Worm (Caenorhabditis elegans): ENCODE measurements around the gene T06D4.6.

DNA sequence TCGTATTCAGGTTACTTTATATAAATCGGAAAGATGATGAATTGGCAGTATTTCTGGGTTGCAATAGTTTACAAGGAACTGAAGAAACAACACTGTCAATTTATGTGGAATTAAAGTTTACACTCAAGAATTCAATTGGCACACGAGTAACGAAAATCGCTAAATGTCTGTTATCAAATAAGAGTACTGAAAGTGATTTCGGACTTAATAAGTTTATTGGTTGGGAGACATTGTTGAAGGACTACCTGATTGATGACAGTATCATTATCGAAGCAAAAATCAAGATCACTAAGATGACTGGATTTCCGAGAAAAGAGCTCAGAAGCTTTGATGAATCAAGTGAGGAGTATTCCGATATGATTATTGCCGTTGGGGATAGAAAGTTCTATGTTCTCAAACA, 12.1 kb downstream of the T06D4.6 start:
- TF ChIP-seq W03F9.2 (tag; optimal IDR thresholded peaks at IDR 0.05) (no peak), him-1 (tag; optimal IDR thresholded peaks at IDR 0.05) (no peak)
